Worm (Caenorhabditis elegans) whole organism, young adult: ENCODE data around the gene dhhc-14.
A peak's percentile ranks its signal among the peaks of the same experiment; 100 is the strongest.

Experiments
- D2030.7 ChIP-seq: fragments of 200-800 bp; sonication (Bioruptor generic); IDR thresholded peaks from 2 replicates; pipeline ENCODE4 v1.3.6; 2022; ENCODE audit warnings: missing genetic modification reagents, missing genetic modification characterization, missing compliant biosample characterization
- F22D6.2 ChIP-seq: sonication (generic microtip); optimal IDR thresholded peaks from 2 replicates; lab custom pipeline; 2016; ENCODE audit warnings: mild to moderate bottlenecking, missing genetic modification characterization, missing compliant biosample characterization
- F37B4.10 ChIP-seq: fragments of 200-800 bp; sonication (Bioruptor generic); IDR thresholded peaks from 2 replicates; pipeline ENCODE4 v1.3.6; 2022; ENCODE audit warnings: missing genetic modification characterization, missing compliant biosample characterization
- F39B2.1 ChIP-seq: fragments of 200-800 bp; sonication (Bioruptor generic); IDR thresholded peaks from 2 replicates; pipeline ENCODE4 v1.3.6; 2022; ENCODE audit warnings: missing genetic modification reagents, missing genetic modification characterization, missing compliant biosample characterization
- F57C9.4 ChIP-seq: sonication (generic microtip); optimal IDR thresholded peaks from 2 replicates; lab custom pipeline; 2017; ENCODE audit warnings: mild to moderate bottlenecking, missing genetic modification characterization, missing compliant biosample characterization
- K12H6.12 ChIP-seq: fragments of 200-800 bp; sonication (Bioruptor generic); optimal IDR thresholded peaks from 2 replicates; lab custom pipeline; 2018; ENCODE audit warnings: mild to moderate bottlenecking, missing genetic modification characterization, missing compliant biosample characterization
- Y79H2A.3 ChIP-seq: fragments of 200-800 bp; sonication (Bioruptor generic); conservative IDR thresholded peaks from 2 replicates; pipeline ENCODE4 v1.3.6; 2022; ENCODE audit warnings: missing genetic modification reagents, missing genetic modification characterization, missing compliant biosample characterization
- atf-7 ChIP-seq: sonication (generic microtip); optimal IDR thresholded peaks from 2 replicates; lab custom pipeline; 2017; ENCODE audit warnings: mild to moderate bottlenecking, missing genetic modification characterization, missing compliant biosample characterization
- attf-6 ChIP-seq: fragments of 200-800 bp; sonication (Bioruptor generic); IDR thresholded peaks from 2 replicates; pipeline ENCODE4 v1.3.6; 2022; ENCODE audit warnings: missing genetic modification reagents, missing genetic modification characterization, missing compliant biosample characterization
- bed-1 ChIP-seq: fragments of 200-800 bp; sonication (Bioruptor generic); IDR thresholded peaks from 2 replicates; pipeline ENCODE4 v1.3.6; 2022; ENCODE audit warnings: missing genetic modification reagents, missing genetic modification characterization, missing compliant biosample characterization
- cebp-1 ChIP-seq, 2 experiments: fragments of 200-800 bp in 1 of 2; sonication (Bioruptor generic) in 1 of 2; sonication (generic microtip) in 1 of 2; IDR thresholded peaks in 1 of 2; optimal IDR thresholded peaks in 1 of 2; 2 replicates each; pipeline versions ENCODE4 v1.3.6 to Lab custom; 2017 to 2022; ENCODE audit warnings: missing compliant biosample characterization in 2 of 2, missing genetic modification characterization in 2 of 2, mild to moderate bottlenecking in 1 of 2, missing genetic modification reagents in 1 of 2, moderate library complexity in 1 of 2
- ceh-40 ChIP-seq: fragments of 200-800 bp; sonication (Bioruptor generic); IDR thresholded peaks from 2 replicates; pipeline ENCODE4 v1.3.6; 2022; ENCODE audit warnings: missing genetic modification characterization, missing compliant biosample characterization
- ceh-58 ChIP-seq: fragments of 200-800 bp; sonication (Bioruptor generic); IDR thresholded peaks from 2 replicates; pipeline ENCODE4 v1.3.6; 2022; ENCODE audit warnings: missing genetic modification characterization, missing compliant biosample characterization
- ceh-79 ChIP-seq: sonication (generic microtip); optimal IDR thresholded peaks from 2 replicates; lab custom pipeline; 2017; ENCODE audit warnings: mild to moderate bottlenecking, missing genetic modification characterization, missing compliant biosample characterization
- dpff-1 ChIP-seq: sonication (generic microtip); optimal IDR thresholded peaks from 2 replicates; lab custom pipeline; 2017; ENCODE audit warnings: mild to moderate bottlenecking, missing genetic modification characterization, missing compliant biosample characterization
- egl-18 ChIP-seq: fragments of 200-800 bp; sonication (Bioruptor generic); IDR thresholded peaks from 2 replicates; pipeline ENCODE4 v1.3.6; 2022; ENCODE audit warnings: missing genetic modification reagents, missing genetic modification characterization, missing compliant biosample characterization
- hmg-20 ChIP-seq: fragments of 200-800 bp; sonication (Bioruptor generic); IDR thresholded peaks from 2 replicates; pipeline ENCODE4 v1.3.6; 2022; ENCODE audit warnings: missing genetic modification reagents, missing genetic modification characterization, missing compliant biosample characterization
- lin-26 ChIP-seq: fragments of 200-800 bp; sonication (Bioruptor generic); IDR thresholded peaks from 2 replicates; pipeline ENCODE4 v1.3.6; 2022; ENCODE audit warnings: missing genetic modification reagents, missing genetic modification characterization, missing compliant biosample characterization
- lsl-1 ChIP-seq: fragments of 200-800 bp; sonication (Bioruptor generic); optimal IDR thresholded peaks from 2 replicates; lab custom pipeline; 2018; ENCODE audit warnings: mild to moderate bottlenecking, missing genetic modification characterization, moderate library complexity, missing compliant biosample characterization
- mcd-1 ChIP-seq: fragments of 200-800 bp; sonication (Bioruptor generic); IDR thresholded peaks from 2 replicates; pipeline ENCODE4 v1.3.6; 2022; ENCODE audit warnings: missing genetic modification reagents, missing genetic modification characterization, missing compliant biosample characterization
- nfya-2 ChIP-seq: fragments of 200-800 bp; sonication (Bioruptor generic); IDR thresholded peaks from 2 replicates; pipeline ENCODE4 v1.3.6; 2022; ENCODE audit warnings: missing genetic modification reagents, missing genetic modification characterization, missing compliant biosample characterization
- nhr-120 ChIP-seq: fragments of 200-800 bp; sonication (Bioruptor generic); IDR thresholded peaks from 2 replicates; pipeline ENCODE4 v1.3.6; 2022; ENCODE audit warnings: missing genetic modification characterization, missing compliant biosample characterization
- pha-4 ChIP-seq: fragments of 150-350 bp; sonication (generic microtip); optimal IDR thresholded peaks from 2 replicates; lab custom pipeline; 2014; ENCODE audit warnings: missing biosample characterization, missing genetic modification reagents, missing genetic modification characterization
- snpc-1.3 ChIP-seq: sonication (generic microtip); optimal IDR thresholded peaks from 2 replicates; lab custom pipeline; 2017; ENCODE audit warnings: missing genetic modification characterization, mild to moderate bottlenecking, missing compliant biosample characterization, antibody characterized with exemption, moderate library complexity, missing genotype, missing genetic modification reagents; ENCODE audit not compliant: insufficient read depth
- tbp1 ChIP-seq: fragments of 200-800 bp; sonication (Bioruptor generic); optimal IDR thresholded peaks from 2 replicates; lab custom pipeline; 2018; ENCODE audit warnings: mild to moderate bottlenecking, missing genetic modification characterization, missing compliant biosample characterization
- tbx-9 ChIP-seq: sonication (generic microtip); optimal IDR thresholded peaks from 2 replicates; lab custom pipeline; 2016; ENCODE audit warnings: borderline replicate concordance, missing genetic modification characterization, inconsistent platforms, missing compliant biosample characterization
- xnd-1 ChIP-seq: sonication (generic microtip); optimal IDR thresholded peaks from 2 replicates; lab custom pipeline; 2016; ENCODE audit warnings: missing genotype, missing genetic modification reagents, missing genetic modification characterization, missing compliant biosample characterization
- zfh-2 ChIP-seq: fragments of 200-800 bp; sonication (Bioruptor generic); conservative IDR thresholded peaks from 2 replicates; pipeline ENCODE4 v1.3.6; 2022; ENCODE audit warnings: missing genetic modification reagents, missing genetic modification characterization, missing compliant biosample characterization
- ztf-25 ChIP-seq: fragments of 200-800 bp; sonication (Bioruptor generic); IDR thresholded peaks from 2 replicates; pipeline ENCODE4 v1.3.6; 2022; ENCODE audit warnings: missing genetic modification reagents, missing genetic modification characterization, missing compliant biosample characterization
- ztf-3 ChIP-seq: fragments of 200-800 bp; sonication (Bioruptor generic); optimal IDR thresholded peaks from 2 replicates; lab custom pipeline; 2018; ENCODE audit warnings: mild to moderate bottlenecking, missing genetic modification characterization, missing compliant biosample characterization

The dhhc-14 gene

ce11 chrX:8551687-8552327, at the start of gene dhhc-14:
TSS of gene dhhc-14 (plus strand) at chrX:8552277.
- TF ChIP-seq mcd-1: peak; percentile 84
- TF ChIP-seq egl-18 (GFP tag; lab: Robert Waterston, UW): 0 out of 2 replicates have a peak, but pooled peaks have one; percentile 27
- TF ChIP-seq cebp-1 (GFP tag; IDR thresholded peaks at IDR 0.05; lab: Robert Waterston, UW): no peak
- peak; percentile 26 for TF ChIP-seq cebp-1 (tag; optimal IDR thresholded peaks at IDR 0.05; lab: Kevin White, UChicago)
- TF ChIP-seq K12H6.12 (tag; lab: Kevin White, UChicago): peak; percentile 10
- TF ChIP-seq tbx-9 (tag; lab: Kevin White, UChicago): no peak
- peak; percentile 51; the same call in 1 of the 2 replicates for TF ChIP-seq zfh-2

- TF ChIP-seq xnd-1 (tag; lab: Kevin White, UChicago): no peak
- TF ChIP-seq ceh-40 (GFP tag; lab: Robert Waterston, UW): no peak
- no peak for TF ChIP-seq ztf-25 (GFP tag; lab: Robert Waterston, UW)
- no peak for TF ChIP-seq dpff-1 (tag; lab: Kevin White, UChicago)
These were observed 47.9 kb upstream of the dhhc-14 start for ce11 chrX:8504207-8504606.

ce11 chrX:8507053-8507452, 45.0 kb upstream of the dhhc-14 start:
- TF ChIP-seq ceh-40 (GFP tag; lab: Robert Waterston, UW) (no peak), atf-7 (tag; lab: Kevin White, UChicago) (no peak), hmg-20 (GFP tag; lab: Robert Waterston, UW) (no peak), pha-4 (tag; lab: Kevin White, UChicago) (no peak), lsl-1 (GFP tag; lab: Kevin White, UChicago) (no peak), attf-6 (GFP tag; lab: Robert Waterston, UW) (no peak), bed-1 (GFP tag; lab: Robert Waterston, UW) (no peak), ceh-79 (tag; lab: Kevin White, UChicago) (no peak)

ce11 chrX:8507576-8507975, 44.5 kb upstream of the dhhc-14 start, which contains the start of gene H03E18.1:
TSS of gene H03E18.1 (plus strand) at chrX:8507876.
- TF ChIP-seq F37B4.10 (GFP tag; lab: Robert Waterston, UW): no peak
- TF ChIP-seq F39B2.1 (GFP tag; lab: Robert Waterston, UW): no peak
- no peak for TF ChIP-seq ztf-3 (GFP tag; lab: Kevin White, UChicago)
- no peak for TF ChIP-seq pha-4 (tag; lab: Kevin White, UChicago)
- TF ChIP-seq nfya-2 (GFP tag; lab: Robert Waterston, UW): no peak
- no peak for TF ChIP-seq ceh-58 (GFP tag; lab: Robert Waterston, UW)
- no peak for TF ChIP-seq lin-26
- TF ChIP-seq zfh-2: no peak
- TF ChIP-seq Y79H2A.3 (GFP tag; lab: Robert Waterston, UW): no peak
- TF ChIP-seq tbp1 (GFP tag; lab: Kevin White, UChicago): no peak
- TF ChIP-seq K12H6.12 (tag; lab: Kevin White, UChicago): no peak
- no peak for TF ChIP-seq tbx-9 (tag; lab: Kevin White, UChicago)
- no peak for TF ChIP-seq F22D6.2 (tag; lab: Kevin White, UChicago)

ce11 chrX:8509088-8509487, 43.0 kb upstream of the dhhc-14 start:
- no peak for TF ChIP-seq F57C9.4
- TF ChIP-seq D2030.7 (GFP tag; lab: Robert Waterston, UW): no peak
- no peak for TF ChIP-seq snpc-1.3 (tag; lab: Kevin White, UChicago)
- 0 out of 2 replicates have a peak, but pooled peaks have one; percentile 78 for TF ChIP-seq nhr-120 (GFP tag; lab: Robert Waterston, UW)
